Worm (Caenorhabditis elegans): ENCODE data around the gene K01H12.4.
"Not testable (repeated sequence)": the region's sequence is repeated elsewhere in the genome, so short reads cannot be mapped to it uniquely, and the experiment has no call there.

Gene K01H12.4

DNA sequence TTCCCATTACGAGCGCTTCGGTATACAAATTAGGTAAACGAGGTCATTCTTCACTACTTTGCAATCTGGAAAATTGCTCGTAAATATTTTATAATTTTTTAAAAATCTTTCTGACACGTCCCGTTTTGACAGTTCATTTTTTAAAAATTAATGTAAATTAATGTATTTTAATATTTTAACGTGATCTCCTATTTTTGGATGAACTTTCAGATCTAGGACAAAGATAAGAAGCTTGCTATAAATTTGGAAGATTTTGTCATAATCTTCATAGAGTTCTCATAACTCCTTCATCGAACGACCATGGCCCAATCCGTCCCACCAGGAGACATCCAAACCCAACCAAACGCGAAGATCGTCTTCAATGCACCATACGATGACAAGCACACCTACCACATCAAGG lies 24.2 kb upstream of the K01H12.4 start, which contains the start of gene msp-76:
TSS of gene msp-76 (plus strand) at position 301 of the 400 bp plus-strand sequence.
- not testable (repeated sequence) for TF ChIP-seq unc-62 (GFP tag; optimal IDR thresholded peaks at IDR 0.05)

DNA sequence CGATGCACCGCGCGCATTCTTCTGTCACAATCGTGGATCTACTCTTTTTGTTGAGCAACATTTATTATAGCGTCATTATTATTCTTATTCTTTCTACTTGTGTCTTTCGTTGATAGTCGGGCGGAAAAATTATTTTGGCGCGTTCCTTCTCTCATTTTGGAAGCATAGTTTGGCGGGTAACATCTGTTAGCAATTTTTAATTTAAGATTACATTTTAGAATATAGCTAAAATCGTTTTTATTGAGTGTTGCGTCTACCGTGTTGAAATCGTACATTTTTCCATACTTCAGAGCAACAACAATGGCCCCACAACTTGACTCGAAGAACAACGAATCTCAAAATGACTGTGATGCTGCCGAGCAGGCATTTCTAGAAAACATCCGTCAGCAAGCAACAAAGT lies 22.2 kb upstream of the K01H12.4 start, which contains the start of gene sdz-36:
TSS of gene sdz-36 (plus strand) at position 301 of the 400 bp plus-strand sequence.
- TF ChIP-seq unc-62 (GFP tag; optimal IDR thresholded peaks at IDR 0.05) = no peak

DNA sequence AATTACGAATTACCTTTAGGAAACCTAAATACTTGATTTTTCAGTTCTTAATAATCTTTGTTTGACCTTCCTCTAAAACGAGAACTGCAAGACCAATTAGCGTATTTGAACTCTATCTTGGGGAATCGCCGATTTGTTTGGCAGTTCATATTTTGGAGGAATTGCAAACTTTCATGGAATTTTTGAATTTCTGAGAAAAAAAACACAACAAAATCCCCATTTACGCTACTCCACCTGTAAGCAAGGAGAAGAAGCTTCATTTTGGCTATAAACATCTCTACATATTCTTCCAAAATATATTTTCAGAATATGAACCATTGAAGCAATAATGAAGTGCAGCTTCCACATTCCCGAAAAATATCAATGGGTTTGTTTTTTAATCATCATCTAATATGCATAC lies 20.0 kb upstream of the K01H12.4 start, which contains the start of gene twk-9:
TSS of gene twk-9 (plus strand) at position 301 of the 400 bp plus-strand sequence.
- no peak for TF ChIP-seq unc-62 (GFP tag; optimal IDR thresholded peaks at IDR 0.05)

DNA sequence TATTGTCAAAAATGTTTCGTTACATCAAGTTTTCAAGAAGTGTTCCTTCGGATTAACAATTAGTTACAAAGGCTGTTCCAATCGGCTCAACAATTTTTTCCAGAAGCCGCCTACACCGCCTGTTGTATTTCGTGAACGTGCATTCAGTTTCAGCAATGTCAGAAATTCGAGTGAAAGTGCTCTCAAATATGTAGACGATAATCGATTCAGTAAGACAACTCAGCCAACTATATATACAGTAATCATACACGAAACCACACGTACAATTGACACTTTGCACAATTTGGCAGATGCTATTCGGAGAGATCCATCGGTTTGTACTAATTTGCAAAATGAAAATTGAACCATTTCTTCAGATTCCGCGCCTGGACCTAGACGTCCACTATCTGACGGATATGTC lies 16.4 kb upstream of the K01H12.4 start:
- TF ChIP-seq unc-62 (GFP tag; optimal IDR thresholded peaks at IDR 0.05) = no peak

DNA sequence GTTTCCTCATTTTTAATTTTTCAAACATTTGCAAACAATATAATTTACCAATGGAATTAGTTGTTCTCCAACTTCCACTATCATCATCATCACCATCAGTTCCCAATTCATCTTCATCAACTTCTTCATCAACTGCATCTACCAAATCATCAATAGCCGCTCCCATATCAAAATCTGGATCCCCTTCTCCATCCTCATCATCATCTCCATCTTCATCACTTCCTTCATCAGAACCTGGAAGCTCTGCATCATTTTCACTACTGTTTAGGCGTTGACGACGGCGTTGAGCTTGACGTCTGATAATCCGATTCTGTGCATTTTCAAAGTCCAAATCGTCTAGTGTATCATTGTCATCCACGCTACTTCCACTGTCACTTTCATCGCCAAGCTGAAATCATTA lies 15.0 kb upstream of the K01H12.4 start:
- no peak for TF ChIP-seq unc-62 (GFP tag; optimal IDR thresholded peaks at IDR 0.05)

DNA sequence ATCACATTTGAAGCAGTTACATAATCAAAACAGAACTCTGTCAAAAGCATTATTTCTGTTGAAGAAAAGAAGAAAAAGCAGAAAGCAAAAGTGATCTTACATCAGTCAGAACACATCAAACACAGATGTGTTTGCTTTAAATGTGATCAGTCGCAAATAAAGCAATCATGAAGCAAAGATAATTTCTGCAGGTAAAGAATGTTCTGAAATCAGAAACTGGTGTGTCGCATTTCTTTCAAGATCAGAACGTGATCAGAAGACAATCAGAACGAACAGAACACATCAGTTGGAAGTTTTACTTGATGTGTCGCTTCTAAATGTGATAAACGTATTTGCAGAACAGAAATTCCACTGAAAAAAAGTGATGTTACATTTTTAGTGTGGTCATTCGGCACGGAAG lies 13.8 kb upstream of the K01H12.4 start:
- no peak for TF ChIP-seq unc-62 (GFP tag; optimal IDR thresholded peaks at IDR 0.05)

DNA sequence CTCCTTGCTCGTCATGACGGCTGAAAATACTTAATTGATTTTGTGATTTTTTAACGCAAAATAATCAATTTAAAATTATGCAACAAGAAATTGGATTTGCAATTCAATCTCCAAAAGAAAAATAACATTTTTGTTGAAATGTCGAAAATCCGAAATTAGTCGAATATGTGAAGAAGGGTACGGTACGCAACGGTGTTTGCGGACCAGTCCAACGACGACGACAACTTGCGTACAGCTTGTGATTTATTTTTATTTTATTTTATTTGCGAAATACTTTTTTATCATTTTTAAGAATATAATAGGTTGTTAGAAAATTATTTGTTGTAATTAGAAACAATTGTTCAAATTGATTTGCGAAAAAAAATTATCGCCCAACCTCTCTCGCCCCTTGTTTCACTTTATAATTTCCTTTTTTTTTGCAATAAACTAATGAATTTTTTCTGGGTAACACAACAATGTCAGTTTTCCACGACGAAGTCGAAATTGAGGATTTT lies 6.1 kb upstream of the K01H12.4 start, which contains the start of the genes dcaf-1 and dph-3:
TSS of gene dcaf-1 (minus strand) at position 20 of the 494 bp plus-strand sequence.
TSS of gene dph-3 (plus strand) at position 444 of the 494 bp plus-strand sequence.
- no peak for TF ChIP-seq unc-62 (GFP tag; optimal IDR thresholded peaks at IDR 0.05)

DNA sequence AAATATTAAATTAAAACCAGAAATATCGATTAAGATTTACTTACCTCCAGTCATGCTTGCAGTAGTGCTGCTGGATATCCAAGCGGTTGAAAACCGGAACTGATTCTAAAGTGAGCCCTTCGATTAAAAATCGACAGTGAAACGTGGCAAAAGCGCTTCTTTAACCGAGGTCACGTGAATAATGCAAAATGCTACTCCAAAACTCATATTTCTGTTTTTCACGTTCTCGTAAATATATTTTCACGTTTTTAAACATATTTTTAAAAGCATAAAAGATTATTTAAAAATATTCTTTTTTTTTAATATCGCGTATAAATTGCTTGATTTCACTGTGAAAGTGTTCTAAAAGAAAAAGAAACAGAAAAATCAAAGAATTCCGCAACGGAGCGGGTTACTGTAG lies 3.7 kb upstream of the K01H12.4 start, which contains the start of gene ant-1.3:
TSS of gene ant-1.3 (minus strand) at position 101 of the 400 bp plus-strand sequence.
- TF ChIP-seq unc-62 (GFP tag; optimal IDR thresholded peaks at IDR 0.05) = no peak

DNA sequence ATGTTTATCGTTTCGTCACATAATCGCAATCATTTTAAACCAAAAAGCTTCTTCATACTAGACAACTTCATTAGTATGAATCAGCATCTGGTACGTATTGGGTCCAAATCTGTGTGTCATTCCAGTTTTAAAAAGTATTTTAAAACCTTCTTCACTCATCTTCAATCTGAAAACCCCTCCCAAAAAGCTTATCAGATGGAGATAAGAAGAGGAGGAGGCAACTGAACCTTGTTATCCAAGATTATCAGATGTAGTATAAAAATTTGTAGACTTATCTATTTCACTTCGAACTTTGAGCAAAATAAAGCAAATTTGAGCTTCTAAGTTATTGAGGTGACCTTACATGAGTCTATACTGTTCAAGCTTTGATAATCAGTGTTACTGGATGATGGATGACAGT lies 3.0 kb upstream of the K01H12.4 start, which contains the start of gene nhr-38:
TSS of gene nhr-38 (plus strand) at position 301 of the 400 bp plus-strand sequence.
- TF ChIP-seq unc-62 (GFP tag; optimal IDR thresholded peaks at IDR 0.05) = no peak

DNA sequence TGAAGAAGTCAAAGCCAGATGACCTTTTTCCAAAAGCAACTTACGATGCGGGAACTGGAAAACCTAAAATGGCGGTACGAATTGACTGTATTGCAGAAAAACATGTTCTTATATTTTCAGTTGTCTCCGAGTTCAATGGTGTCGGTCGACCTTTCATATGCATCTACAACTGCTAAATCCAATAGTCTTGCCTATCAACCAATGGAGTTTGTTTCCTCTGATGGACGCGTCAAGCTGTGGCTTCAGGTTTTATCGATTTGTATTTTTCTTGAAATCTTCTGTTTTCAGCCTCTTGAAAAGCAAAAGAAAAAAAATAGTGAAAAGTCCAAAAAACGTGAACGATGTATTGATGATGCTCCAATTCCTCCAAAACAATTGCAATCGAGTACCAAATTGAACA lies 1.4 kb downstream of the K01H12.4 start:
- TF ChIP-seq unc-62 (GFP tag; optimal IDR thresholded peaks at IDR 0.05) = no peak

DNA sequence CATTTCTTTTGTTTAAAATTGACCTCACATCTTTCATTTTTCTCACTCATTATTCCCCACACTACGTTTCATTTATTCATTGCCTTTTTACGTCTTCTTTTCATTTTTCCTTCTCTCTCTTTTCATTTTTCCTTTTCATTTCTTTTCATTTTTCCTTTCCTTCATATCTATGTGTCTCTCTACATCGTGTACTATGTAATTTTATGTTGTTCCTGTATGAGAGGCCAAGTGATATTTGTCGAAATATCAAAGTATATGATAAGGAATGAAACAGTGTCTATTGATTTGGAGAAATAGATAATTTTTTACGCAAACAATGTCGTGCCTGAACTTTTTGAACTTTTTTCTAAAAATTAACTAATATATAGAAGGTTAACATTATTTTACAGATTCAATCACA lies 3.6 kb downstream of the K01H12.4 start:
- TF ChIP-seq unc-62 (GFP tag; optimal IDR thresholded peaks at IDR 0.05) = no peak

DNA sequence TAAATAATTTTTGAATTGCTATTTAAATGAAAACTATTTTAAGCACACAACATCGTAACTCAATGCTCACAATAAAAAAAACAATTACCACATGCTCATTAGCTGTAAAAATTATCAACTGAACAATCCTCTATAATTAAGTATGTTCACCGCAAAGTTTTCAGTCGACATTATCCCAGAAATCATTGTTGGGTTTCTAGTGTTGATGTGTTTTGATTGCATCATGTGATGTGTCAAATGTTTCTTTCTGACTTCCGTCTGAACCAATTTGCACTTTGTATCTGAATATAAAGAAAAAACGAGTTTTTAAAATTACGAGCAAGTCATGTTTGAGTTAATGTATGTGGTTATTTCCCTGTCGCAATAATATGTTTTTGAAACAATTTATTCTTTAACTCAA lies 5.0 kb downstream of the K01H12.4 start:
- no peak for TF ChIP-seq unc-62 (GFP tag; optimal IDR thresholded peaks at IDR 0.05)

DNA sequence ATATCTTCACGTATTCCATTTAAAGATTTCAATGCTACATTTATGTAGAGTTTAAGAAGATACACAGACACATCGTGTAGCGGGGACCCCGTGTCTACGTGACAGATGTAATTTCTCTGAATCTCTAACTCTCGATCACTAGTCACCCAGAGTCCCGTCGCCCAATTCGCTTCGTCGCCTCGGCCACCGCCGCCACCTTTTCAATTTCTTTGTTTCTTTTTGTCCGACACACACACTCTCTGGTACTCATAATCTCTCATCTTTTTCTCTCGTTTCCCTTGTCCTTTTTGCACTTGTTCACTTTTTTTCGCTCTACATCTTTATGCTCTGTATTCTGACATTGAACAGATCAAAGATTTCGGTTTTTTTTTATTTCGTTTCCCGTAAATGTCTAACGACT lies 5.5 kb downstream of the K01H12.4 start:
- no peak for TF ChIP-seq unc-62 (GFP tag; optimal IDR thresholded peaks at IDR 0.05)

DNA sequence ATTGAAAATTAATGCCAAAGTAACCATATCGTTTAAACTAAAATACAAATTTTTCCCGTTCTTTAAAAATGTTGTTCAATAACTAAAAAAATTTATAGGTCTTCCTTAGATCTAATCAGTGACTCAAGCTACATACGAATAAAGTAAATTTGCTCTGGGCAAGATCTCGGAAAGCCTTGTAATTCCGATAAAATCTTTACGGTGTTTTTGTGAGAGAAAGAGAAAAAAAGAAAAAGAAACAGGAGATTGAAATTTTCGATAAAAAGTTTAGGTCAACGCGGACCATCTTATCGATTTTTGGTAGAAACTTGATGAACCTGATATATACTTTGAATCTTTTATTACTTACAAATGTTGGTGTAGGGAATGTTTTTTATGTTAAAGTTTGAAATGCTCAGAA lies 10.3 kb downstream of the K01H12.4 start:
- no peak for TF ChIP-seq unc-62 (GFP tag; optimal IDR thresholded peaks at IDR 0.05)

DNA sequence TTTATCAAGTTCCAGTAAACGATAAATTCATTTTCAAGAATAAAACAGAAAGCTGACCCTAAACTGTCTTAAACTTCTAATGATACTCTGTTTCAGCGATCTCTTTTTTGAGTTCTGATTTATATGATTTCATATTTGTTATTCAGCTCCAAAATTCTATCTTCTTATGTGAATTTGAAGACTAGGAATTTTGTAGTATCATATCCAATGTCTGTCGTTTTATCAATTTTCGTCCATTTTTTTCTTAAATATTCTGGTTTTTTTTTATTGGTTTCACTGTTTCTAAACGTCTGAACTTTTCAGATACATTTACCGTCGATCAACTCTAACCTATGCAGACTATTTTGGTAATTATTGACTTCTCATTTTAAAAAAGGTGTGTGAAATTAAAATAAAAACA lies 12.1 kb downstream of the K01H12.4 start, which contains the start of the genes nhr-138 and C28D4.18:
TSS of gene nhr-138 (plus strand) at position 304 of the 400 bp plus-strand sequence.
TSS of gene C28D4.18 (plus strand) at position 333 of the 400 bp plus-strand sequence.
- TF ChIP-seq unc-62 (GFP tag; optimal IDR thresholded peaks at IDR 0.05) = no peak

DNA sequence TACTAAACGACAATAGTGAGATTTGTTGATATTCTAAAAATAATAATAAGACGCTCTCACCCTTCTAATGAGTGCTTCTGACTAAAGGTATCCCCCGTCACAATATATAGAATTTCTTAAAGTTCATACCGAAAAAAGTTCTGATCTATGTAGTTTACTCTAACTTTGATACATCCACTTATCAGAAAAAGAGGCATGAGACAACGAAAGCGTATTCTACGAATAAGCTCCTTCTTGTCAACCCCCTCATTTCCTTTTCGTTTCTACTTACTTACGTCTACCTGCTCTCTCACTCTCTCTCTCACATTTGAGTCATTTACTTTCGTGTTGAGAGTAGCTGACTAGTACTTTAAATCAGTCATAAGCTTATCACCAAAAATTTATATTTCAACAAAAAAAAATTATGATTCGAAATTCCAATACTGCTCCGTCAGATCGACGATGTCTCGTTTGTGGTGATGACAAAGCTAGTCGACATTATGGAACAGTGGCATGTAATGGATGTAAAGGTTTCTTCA lies 12.6 kb downstream of the K01H12.4 start:
- no peak for TF ChIP-seq unc-62 (GFP tag; optimal IDR thresholded peaks at IDR 0.05)

DNA sequence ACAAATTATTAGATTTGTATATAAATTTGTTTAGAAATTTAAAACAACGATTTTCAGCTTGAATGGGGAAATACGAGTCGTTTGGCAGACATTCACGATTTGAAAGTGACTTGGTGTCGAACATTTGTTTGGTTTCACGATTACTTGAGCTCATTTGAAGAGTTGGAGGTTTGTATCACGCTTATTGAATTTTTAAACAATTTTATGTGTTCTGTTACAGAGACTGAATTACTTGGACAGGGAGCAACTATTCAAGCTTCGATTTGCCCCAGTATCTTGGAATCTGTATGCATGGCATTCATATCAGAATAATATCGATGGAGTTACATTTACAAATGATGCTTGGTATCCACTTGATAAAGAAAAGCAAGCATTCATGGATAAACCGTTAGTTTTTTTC lies 14.3 kb downstream of the K01H12.4 start:
- no peak for TF ChIP-seq unc-62 (GFP tag; optimal IDR thresholded peaks at IDR 0.05)

All from whole organism, dauer.